Worm (Caenorhabditis elegans): ENCODE measurements around the gene wrt-4.
A peak's percentile ranks its signal among the peaks of the same experiment; 100 is the strongest.

Gene wrt-4

ce11 chrX:15799595-15799994 is 42.5 kb upstream of the wrt-4 start, which contains the start of gene Y7A5A.6:
Gene Y7A5A.6, minus strand, starts transcription at chrX:15799695.
- TF ChIP-seq B0019.2 (GFP tag; conservative IDR thresholded peaks at IDR 0.05) (no peak), nhr-80 (tag; optimal IDR thresholded peaks at IDR 0.05) (peak; percentile 19)

- TF ChIP-seq F37B4.10 (GFP tag; IDR thresholded peaks at IDR 0.05): 0 out of 2 replicates have a peak, but pooled peaks have one; percentile 28
- peak; percentile 40; the same call in 1 of the 2 replicates for TF ChIP-seq pbrm-1 (GFP tag; IDR thresholded peaks at IDR 0.05)
- TF ChIP-seq snpc-4 (GFP tag; optimal IDR thresholded peaks at IDR 0.05): peak; percentile 35
- TF ChIP-seq snpc-4 (tag; optimal IDR thresholded peaks at IDR 0.05): peak in 1 of 4 experiments; percentile 70
- no peak for TF ChIP-seq akir-1 (GFP tag; optimal IDR thresholded peaks at IDR 0.05)
- peak; percentile 70; the same call in 1 of the 2 replicates for TF ChIP-seq lin-26 (GFP tag; IDR thresholded peaks at IDR 0.05)
- no peak for TF ChIP-seq T26A5.8 (tag; optimal IDR thresholded peaks at IDR 0.05)
- peak; percentile 78 for TF ChIP-seq ztf-26 (tag; optimal IDR thresholded peaks at IDR 0.05)
- peak; percentile 11 for TF ChIP-seq die-1 (tag; optimal IDR thresholded peaks at IDR 0.05)
- no peak for TF ChIP-seq madf-3 (GFP tag; IDR thresholded peaks at IDR 0.05)
- peak; percentile 61 for TF ChIP-seq rpc-1 (optimal IDR thresholded peaks at IDR 0.05)
- TF ChIP-seq rpc-1 (tag; optimal IDR thresholded peaks at IDR 0.05): peak; percentile 74
- peak; percentile 49; the same call in 1 of the 2 replicates for TF ChIP-seq D2030.7 (GFP tag; IDR thresholded peaks at IDR 0.05)
- no peak for TF ChIP-seq ztf-28 (GFP tag; IDR thresholded peaks at IDR 0.05)
- no peak for TF ChIP-seq hlh-12 (tag; optimal IDR thresholded peaks at IDR 0.05)
- 0 out of 2 replicates have a peak, but pooled peaks have one; percentile 23 for TF ChIP-seq mcd-1 (GFP tag; IDR thresholded peaks at IDR 0.05)
- peak; percentile 33; the same call in 1 of the 2 replicates for TF ChIP-seq dox-1 (GFP tag; IDR thresholded peaks at IDR 0.05)
- 0 out of 2 replicates have a peak, but pooled peaks have one; percentile 38 for TF ChIP-seq ekl-4 (GFP tag; IDR thresholded peaks at IDR 0.05)
- TF ChIP-seq B0261.1 (tag; optimal IDR thresholded peaks at IDR 0.05): peak; percentile 66
- 0 out of 2 replicates have a peak, but pooled peaks have one; percentile 27 for TF ChIP-seq cebp-1 (GFP tag; IDR thresholded peaks at IDR 0.05)
- TF ChIP-seq cebp-1 (tag; optimal IDR thresholded peaks at IDR 0.05): no peak
- TF ChIP-seq Y67H2A.10 (GFP tag; conservative IDR thresholded peaks at IDR 0.05): no peak
- TF ChIP-seq madf-6 (GFP tag; IDR thresholded peaks at IDR 0.05): 0 out of 2 replicates have a peak, but pooled peaks have one; percentile 25
- TF ChIP-seq F10E7.11 (tag; optimal IDR thresholded peaks at IDR 0.05): no peak
- TF ChIP-seq let-526 (GFP tag; IDR thresholded peaks at IDR 0.05): no peak
- TF ChIP-seq atf-7 (tag; optimal IDR thresholded peaks at IDR 0.05): no peak
- TF ChIP-seq lsl-1 (GFP tag; optimal IDR thresholded peaks at IDR 0.05): no peak
- peak; percentile 52 for TF ChIP-seq hmg-1.2 (GFP tag; IDR thresholded peaks at IDR 0.05)
- peak; percentile 4 for TF ChIP-seq him-1 (tag; optimal IDR thresholded peaks at IDR 0.05)
- TF ChIP-seq tbp1 (GFP tag; optimal IDR thresholded peaks at IDR 0.05): peak; percentile 86
These were observed 39.6 kb upstream of the wrt-4 start for ce11 chrX:15796633-15797032.

ce11 chrX:15794977-15795376 is 37.9 kb upstream of the wrt-4 start, which contains the start of gene Y7A5A.10:
Gene Y7A5A.10, minus strand, starts transcription at chrX:15795077.
- TF ChIP-seq snpc-1.3 (tag; optimal IDR thresholded peaks at IDR 0.05; ENCODE audit: insufficient read depth): no peak

- no peak for TF ChIP-seq zim-3 (tag; optimal IDR thresholded peaks at IDR 0.05)
- TF ChIP-seq nhr-179 (tag; optimal IDR thresholded peaks at IDR 0.05): no peak
- TF ChIP-seq mcd-1 (GFP tag; IDR thresholded peaks at IDR 0.05): no peak
- TF ChIP-seq Y53G8AR.9 (GFP tag; conservative IDR thresholded peaks at IDR 0.05): no peak
- no peak for TF ChIP-seq hrde-1 (tag; optimal IDR thresholded peaks at IDR 0.05; ENCODE audit: borderline replicate concordance)
- no peak for TF ChIP-seq bed-1 (GFP tag; IDR thresholded peaks at IDR 0.05)
- no peak for TF ChIP-seq let-526 (GFP tag; IDR thresholded peaks at IDR 0.05)
- no peak for TF ChIP-seq let-607 (tag; optimal IDR thresholded peaks at IDR 0.05)
- no peak for TF ChIP-seq ZK185.1 (tag; optimal IDR thresholded peaks at IDR 0.05; ENCODE audit: poor library complexity, severe bottlenecking)
- TF ChIP-seq nhr-120 (GFP tag; IDR thresholded peaks at IDR 0.05): no peak
- TF ChIP-seq B0035.1 (tag; optimal IDR thresholded peaks at IDR 0.05): no peak
- no peak for TF ChIP-seq lag-1 (GFP tag; IDR thresholded peaks at IDR 0.05)
- no peak for TF ChIP-seq T26A5.8 (tag; optimal IDR thresholded peaks at IDR 0.05)
- TF ChIP-seq sdz-38 (tag; optimal IDR thresholded peaks at IDR 0.05): no peak
- TF ChIP-seq lin-54 (GFP tag; optimal IDR thresholded peaks at IDR 0.05): no peak
These were observed 29.7 kb upstream of the wrt-4 start, which contains the start of gene Y7A5A.5 for ce11 chrX:15786726-15787125. Gene Y7A5A.5, minus strand, starts transcription at chrX:15786826.

Data from whole organism, young adult.